Fruit fly (Drosophila melanogaster): ENCODE data around the gene SWIP.

DNA sequence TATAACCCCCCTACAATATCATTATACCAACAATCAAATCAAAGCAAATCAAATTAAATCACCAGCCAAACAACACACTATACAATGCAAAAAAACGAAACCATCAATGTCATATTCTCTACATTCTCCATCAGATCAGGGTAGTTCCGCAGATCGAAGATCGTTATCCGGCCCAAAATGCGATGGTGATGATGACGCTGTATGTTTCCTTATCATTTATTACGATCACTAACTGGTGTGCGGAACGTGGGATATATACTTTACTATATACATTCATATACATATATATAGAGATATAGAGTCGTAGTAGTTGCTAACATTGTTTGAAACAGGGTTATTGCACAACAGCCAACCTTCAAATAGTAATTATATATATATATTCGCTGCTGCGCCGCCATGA is 32.2 kb upstream of the SWIP start:
- TF ChIP-seq Vsx2 (GFP tag; optimal IDR thresholded peaks at IDR 0.05; ENCODE audit: partially characterized antibody), result no peak
- no peak for TF ChIP-seq usp (GFP tag; optimal IDR thresholded peaks at IDR 0.05)
- no peak for TF ChIP-seq Abd-B (GFP tag; optimal IDR thresholded peaks at IDR 0.05)
- no peak for TF ChIP-seq dsf (GFP tag; optimal IDR thresholded peaks at IDR 0.05; ENCODE audit: borderline replicate concordance)
- TF ChIP-seq sv (GFP tag; optimal IDR thresholded peaks at IDR 0.05), result no peak
- no peak for TF ChIP-seq OdsH (GFP tag; optimal IDR thresholded peaks at IDR 0.05)
- TF ChIP-seq psq (GFP tag; optimal IDR thresholded peaks at IDR 0.05), result no peak
